Worm (Caenorhabditis elegans): ENCODE results near the gene flp-6.

DNA sequence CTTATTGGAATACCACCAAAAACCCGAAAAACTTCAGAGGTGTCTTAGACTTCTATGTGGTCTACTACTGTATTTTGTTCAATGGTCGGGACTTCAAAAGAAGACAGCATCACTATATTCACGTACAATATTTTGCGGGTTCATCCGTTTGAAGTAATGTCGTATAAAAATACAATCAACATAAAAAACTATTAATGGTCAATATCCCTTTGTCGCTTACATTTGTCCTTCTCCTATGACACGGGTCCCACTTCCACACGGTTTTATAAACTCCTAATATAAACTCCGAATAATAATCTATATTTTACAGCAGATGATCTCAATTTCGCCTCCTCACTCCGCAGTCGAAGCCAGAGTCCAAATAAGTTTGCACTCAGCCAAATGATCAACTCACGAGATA, 14.2 kb upstream of the flp-6 start:
- no peak for TF ChIP-seq die-1 (tag; optimal IDR thresholded peaks at IDR 0.05)
- no peak for TF ChIP-seq unc-62 (GFP tag; optimal IDR thresholded peaks at IDR 0.05)
